Worm (Caenorhabditis elegans): ENCODE results near the gene rsp-4.

ce11 chrII:5337495-5337840 lies 51.2 kb downstream of the rsp-4 start:
- TF ChIP-seq ceh-13 (GFP tag; optimal IDR thresholded peaks at IDR 0.05) (no peak), ama-1 (optimal IDR thresholded peaks at IDR 0.05) (no peak)
